Worm (Caenorhabditis elegans): Measurements from ENCODE around the gene T04C12.1.

DNA sequence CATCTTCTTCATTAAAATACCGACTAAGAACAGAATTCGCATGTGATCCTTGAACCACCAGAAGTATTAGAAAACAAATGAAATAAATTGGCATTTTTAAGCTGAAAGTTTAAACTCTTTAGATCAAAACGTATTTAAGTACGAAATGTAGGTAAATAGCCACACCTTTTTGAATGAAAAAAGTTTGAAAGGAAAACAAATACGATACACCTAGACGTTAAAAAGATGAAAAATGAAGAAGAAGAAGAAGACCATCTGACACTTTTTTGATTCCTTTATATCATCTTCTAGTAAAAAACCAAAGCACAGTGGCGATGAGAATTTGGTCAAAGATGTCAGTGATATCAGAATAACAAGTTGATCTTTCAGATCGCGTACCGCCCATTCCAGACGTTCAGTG lies 36.8 kb upstream of the T04C12.1 start, which contains the start of gene Y42A5A.3:
- TF ChIP-seq med-1 (GFP tag; optimal IDR thresholded peaks at IDR 0.05; ENCODE audit: insufficient read depth) = no peak
- no peak for TF ChIP-seq klf-2 (GFP tag; conservative IDR thresholded peaks at IDR 0.05)
- TF ChIP-seq ztf-23 (GFP tag; IDR thresholded peaks at IDR 0.05) = no peak
- TF ChIP-seq ztf-29 (GFP tag; IDR thresholded peaks at IDR 0.05) = no peak
- no peak for TF ChIP-seq flt-1 (GFP tag; IDR thresholded peaks at IDR 0.05)
- TF ChIP-seq tab-1 (GFP tag; IDR thresholded peaks at IDR 0.05) = no peak
- no peak for TF ChIP-seq T22C8.4 (GFP tag; IDR thresholded peaks at IDR 0.05)

Data from whole organism, midembryonic.